Worm (Caenorhabditis elegans) whole organism, L4 larva: ENCODE results near the gene C52E4.12.
A peak's percentile ranks its signal among the peaks of the same experiment; 100 is the strongest.

Experiments used
- D1046.2 ChIP-seq: fragments of 200-800 bp; sonication (Bioruptor generic); IDR thresholded peaks from 2 replicates; pipeline ENCODE4 v1.3.6; 2022; ENCODE audit warnings: missing genetic modification characterization, missing compliant biosample characterization
- F26F4.8 ChIP-seq: fragments of 200-800 bp; sonication (Bioruptor generic); conservative IDR thresholded peaks from 2 replicates; pipeline ENCODE4 v1.3.6; 2022; ENCODE audit warnings: missing genetic modification characterization, missing compliant biosample characterization
- F37D6.2 ChIP-seq: sonication (generic microtip); optimal IDR thresholded peaks from 2 replicates; lab custom pipeline; 2016; ENCODE audit warnings: mild to moderate bottlenecking, missing genetic modification characterization, missing compliant biosample characterization
- Y105C5A.15 ChIP-seq: fragments of 200-800 bp; sonication (Bioruptor generic); IDR thresholded peaks from 2 replicates; pipeline ENCODE4 v1.3.6; 2022; ENCODE audit warnings: missing genetic modification characterization, missing compliant biosample characterization
- ZK337.2 ChIP-seq: fragments of 200-800 bp; sonication (Bioruptor generic); IDR thresholded peaks from 2 replicates; pipeline ENCODE4 v1.3.6; 2022; ENCODE audit warnings: missing genetic modification reagents, missing genetic modification characterization, missing compliant biosample characterization
- ZK546.5 ChIP-seq, 2 experiments: sonication (generic microtip); optimal IDR thresholded peaks; 2 replicates each; lab custom pipeline; 2017; ENCODE audit warnings: missing biosample characterization in 2 of 2, missing genetic modification characterization in 2 of 2
- aha-1 ChIP-seq: fragments of 150-350 bp; peaks from one replicate; lab custom pipeline; 2014; ENCODE audit warnings: missing biosample characterization, missing genetic modification characterization
- aly-2 ChIP-seq: sonication (generic microtip); optimal IDR thresholded peaks from 2 replicates; lab custom pipeline; 2018; ENCODE audit warnings: missing biosample characterization, missing genetic modification characterization
- ama-1 ChIP-seq: fragments of 150-350 bp; optimal IDR thresholded peaks from 2 replicates; lab custom pipeline; 2014; ENCODE audit warnings: inconsistent platforms, mixed read lengths
- arid-1 ChIP-seq: fragments of 200-800 bp; sonication (Bioruptor generic); conservative IDR thresholded peaks from 2 replicates; pipeline ENCODE4 v1.3.6; 2022; ENCODE audit warnings: missing genetic modification reagents, missing genetic modification characterization, missing compliant biosample characterization
- attf-4 ChIP-seq: sonication (generic microtip); optimal IDR thresholded peaks from 3 replicates; lab custom pipeline; 2017; ENCODE audit warnings: missing biosample characterization, missing genetic modification characterization
- ceh-28 ChIP-seq: fragments of 150-350 bp; optimal IDR thresholded peaks from 2 replicates; lab custom pipeline; 2014; ENCODE audit warnings: missing biosample characterization, missing genetic modification reagents, missing genetic modification characterization
- ceh-44 ChIP-seq: fragments of 200-800 bp; sonication (Bioruptor generic); IDR thresholded peaks from 2 replicates; pipeline ENCODE4 v1.3.6; 2022; ENCODE audit warnings: missing genetic modification reagents, missing genetic modification characterization, missing compliant biosample characterization
- ceh-82 ChIP-seq: sonication (generic microtip); optimal IDR thresholded peaks from 2 replicates; lab custom pipeline; 2017; ENCODE audit warnings: missing biosample characterization, missing genetic modification characterization
- ctbp-1 ChIP-seq: fragments of 200-800 bp; sonication (Bioruptor generic); IDR thresholded peaks from 2 replicates; pipeline ENCODE4 v1.3.6; 2022; ENCODE audit warnings: missing genetic modification reagents, missing genetic modification characterization, missing compliant biosample characterization
- daf-12 ChIP-seq: fragments of 150-350 bp; optimal IDR thresholded peaks from 2 replicates; lab custom pipeline; 2014; ENCODE audit warnings: missing biosample characterization, missing genetic modification reagents, missing genetic modification characterization
- daf-19 ChIP-seq: fragments of 200-800 bp; sonication (Bioruptor generic); conservative IDR thresholded peaks from 2 replicates; pipeline ENCODE4 v1.3.6; 2022; ENCODE audit warnings: missing genetic modification characterization, missing compliant biosample characterization
- dmd-8 ChIP-seq: fragments of 200-800 bp; sonication (Bioruptor generic); IDR thresholded peaks from 2 replicates; pipeline ENCODE4 v1.3.6; 2022; ENCODE audit warnings: missing genetic modification characterization, missing compliant biosample characterization
- egl-43 ChIP-seq: fragments of 200-800 bp; sonication (Bioruptor generic); IDR thresholded peaks from 2 replicates; pipeline ENCODE4 v1.3.6; 2022; ENCODE audit warnings: missing genetic modification reagents, missing genetic modification characterization, missing compliant biosample characterization
- fkh-10 ChIP-seq: fragments of 150-350 bp; optimal IDR thresholded peaks from 2 replicates; lab custom pipeline; 2014; ENCODE audit warnings: missing biosample characterization, missing genetic modification reagents, missing genetic modification characterization
- gei-8 ChIP-seq: fragments of 200-800 bp; sonication (Bioruptor generic); optimal IDR thresholded peaks from 2 replicates; lab custom pipeline; 2018; ENCODE audit warnings: mild to moderate bottlenecking, missing genetic modification characterization, missing compliant biosample characterization
- hif-1 ChIP-seq, 2 experiments: sonication (generic microtip); optimal IDR thresholded peaks; 2 replicates each; lab custom pipeline; 2016 to 2017; ENCODE audit warnings: missing compliant biosample characterization in 2 of 2, missing genetic modification characterization in 2 of 2, missing genetic modification reagents in 2 of 2, missing genotype in 2 of 2, mild to moderate bottlenecking in 1 of 2
- hlh-30 ChIP-seq: sonication (generic microtip); optimal IDR thresholded peaks from 2 replicates; lab custom pipeline; 2017; ENCODE audit warnings: antibody characterized with exemption, mild to moderate bottlenecking, missing genetic modification characterization, missing compliant biosample characterization; ENCODE audit not compliant: insufficient read depth
- hmg-1.1 ChIP-seq: fragments of 200-800 bp; sonication (Bioruptor generic); IDR thresholded peaks from 2 replicates; pipeline ENCODE4 v1.3.6; 2022; ENCODE audit warnings: missing genetic modification reagents, missing genetic modification characterization, missing compliant biosample characterization
- lin-13 ChIP-seq: fragments of 150-350 bp; optimal IDR thresholded peaks from 2 replicates; lab custom pipeline; 2014; ENCODE audit warnings: missing biosample characterization, missing genetic modification reagents, missing genetic modification characterization
- lin-38 ChIP-seq: fragments of 200-800 bp; sonication (Bioruptor generic); IDR thresholded peaks from 2 replicates; pipeline ENCODE4 v1.3.6; 2022; ENCODE audit warnings: missing genetic modification reagents, missing genetic modification characterization, missing compliant biosample characterization
- lsy-2 ChIP-seq, 2 experiments: fragments of 150-350 bp in 1 of 2; sonication (generic microtip) in 1 of 2; optimal IDR thresholded peaks; 2 replicates each; lab custom pipeline; 2014 to 2017; ENCODE audit warnings: missing biosample characterization in 2 of 2, missing genetic modification characterization in 2 of 2
- madf-5 ChIP-seq, 2 experiments: fragments of 200-800 bp; sonication (Bioruptor generic); IDR thresholded peaks; 2 replicates each; pipeline ENCODE4 v1.3.6; 2022; ENCODE audit warnings: missing compliant biosample characterization in 2 of 2, missing genetic modification characterization in 2 of 2
- mdt-29 ChIP-seq: fragments of 200-800 bp; sonication (Bioruptor generic); IDR thresholded peaks from 2 replicates; pipeline ENCODE4 v1.3.6; 2022; ENCODE audit warnings: missing genetic modification reagents, missing genetic modification characterization, missing compliant biosample characterization
- mep-1 ChIP-seq: fragments of 150-350 bp; sonication (generic microtip); optimal IDR thresholded peaks from 3 replicates; lab custom pipeline; 2014; ENCODE audit warnings: missing biosample characterization, missing genetic modification characterization
- mes-2 ChIP-seq: sonication (generic microtip); optimal IDR thresholded peaks from 2 replicates; lab custom pipeline; 2016; ENCODE audit warnings: missing genotype, mild to moderate bottlenecking, missing genetic modification characterization, missing compliant biosample characterization; ENCODE audit not compliant: poor library complexity, severe bottlenecking
- nhr-111 ChIP-seq: fragments of 200-800 bp; sonication (Bioruptor generic); optimal IDR thresholded peaks from 2 replicates; lab custom pipeline; 2018; ENCODE audit warnings: mild to moderate bottlenecking, missing genetic modification characterization, missing compliant biosample characterization
- nhr-237 ChIP-seq: sonication (generic microtip); optimal IDR thresholded peaks from 2 replicates; lab custom pipeline; 2017; ENCODE audit warnings: missing biosample characterization, missing genetic modification characterization
- nhr-42 ChIP-seq: fragments of 200-800 bp; sonication (Bioruptor generic); IDR thresholded peaks from 2 replicates; pipeline ENCODE4 v1.3.6; 2022; ENCODE audit warnings: missing genetic modification characterization, missing compliant biosample characterization
- nhr-6 ChIP-seq: fragments of 150-350 bp; optimal IDR thresholded peaks from 2 replicates; lab custom pipeline; 2014; ENCODE audit warnings: missing biosample characterization, missing genetic modification characterization
- nhr-77 ChIP-seq: fragments of 150-350 bp; optimal IDR thresholded peaks from 2 replicates; lab custom pipeline; 2014; ENCODE audit warnings: missing biosample characterization, missing genetic modification characterization
- rbr-2 ChIP-seq: sonication (generic microtip); optimal IDR thresholded peaks from 2 replicates; lab custom pipeline; 2016; ENCODE audit warnings: missing genotype, missing genetic modification characterization, missing compliant biosample characterization
- set-16 ChIP-seq: fragments of 200-800 bp; sonication (Bioruptor generic); IDR thresholded peaks from 2 replicates; pipeline ENCODE4 v1.3.6; 2022; ENCODE audit warnings: missing genetic modification reagents, missing genetic modification characterization, missing compliant biosample characterization
- spr-1 ChIP-seq: sonication (generic microtip); optimal IDR thresholded peaks from 2 replicates; lab custom pipeline; 2016; ENCODE audit warnings: mild to moderate bottlenecking, missing genetic modification characterization, missing compliant biosample characterization
- unc-62 ChIP-seq, 3 experiments: fragments of 150-350 bp in 1 of 3; sonication (generic microtip); optimal IDR thresholded peaks in 2 of 3; peaks in 1 of 3; 1 replicate in 1 of 3; 2 replicates in 2 of 3; lab custom pipeline; 2014 to 2017; ENCODE audit warnings: missing biosample characterization in 3 of 3, missing genetic modification characterization in 3 of 3, missing genetic modification reagents in 3 of 3, missing genotype in 1 of 3
- vab-7 ChIP-seq: fragments of 200-800 bp; sonication (Bioruptor generic); IDR thresholded peaks from 2 replicates; pipeline ENCODE4 v1.3.6; 2022; ENCODE audit warnings: missing genetic modification reagents, missing genetic modification characterization, missing compliant biosample characterization
- zag-1 ChIP-seq: fragments of 150-350 bp; optimal IDR thresholded peaks from 2 replicates; lab custom pipeline; 2014; ENCODE audit warnings: missing biosample characterization, missing genetic modification characterization
- zfp-2 ChIP-seq: sonication (generic microtip); optimal IDR thresholded peaks from 2 replicates; lab custom pipeline; 2016; ENCODE audit warnings: mild to moderate bottlenecking, missing genetic modification characterization, missing compliant biosample characterization

Gene C52E4.12

ce11 chrV:12037889-12038288 lies 41.9 kb downstream of the C52E4.12 start:
- TF ChIP-seq mdt-29 (GFP tag; lab: Robert Waterston, UW) (no peak), ceh-82 (tag; lab: Kevin White, UChicago) (no peak), unc-62 (GFP tag; optimal IDR thresholded peaks at IDR 0.05 in 1 of 2; lab: Kevin White, UChicago) (peak in 1 of 2 experiments; percentile 64), unc-62 (tag; optimal IDR thresholded peaks at IDR 0.05; lab: Kevin White, UChicago) (no peak)

- no peak for TF ChIP-seq F26F4.8 (GFP tag; lab: Robert Waterston, UW)
- TF ChIP-seq Y105C5A.15 (GFP tag; lab: Robert Waterston, UW), result no peak
- TF ChIP-seq vab-7, result no peak
- no peak for TF ChIP-seq zfp-2 (tag; lab: Kevin White, UChicago)
- TF ChIP-seq hlh-30 (tag; lab: Kevin White, UChicago), result no peak
- TF ChIP-seq ama-1 (lab: Kevin White, UChicago), result no peak
- TF ChIP-seq nhr-77 (tag; lab: Kevin White, UChicago), result no peak
- TF ChIP-seq aha-1 (tag; lab: Kevin White, UChicago), result peak; percentile 63
- no peak for TF ChIP-seq ceh-28 (tag; lab: Kevin White, UChicago)
- TF ChIP-seq gei-8 (GFP tag; lab: Kevin White, UChicago), result no peak
- no peak for TF ChIP-seq aly-2 (tag; lab: Kevin White, UChicago)
- TF ChIP-seq madf-5 (GFP tag; IDR thresholded peaks at IDR 0.05; lab: Robert Waterston, UW), result no peak
- TF ChIP-seq arid-1 (GFP tag; lab: Robert Waterston, UW), result no peak
- no peak for TF ChIP-seq daf-19 (GFP tag; lab: Robert Waterston, UW)
- TF ChIP-seq nhr-42 (GFP tag; lab: Robert Waterston, UW), result no peak
- TF ChIP-seq fkh-10 (GFP tag; lab: Kevin White, UChicago), result no peak
- no peak for TF ChIP-seq ZK546.5 (tag; optimal IDR thresholded peaks at IDR 0.05; lab: Kevin White, UChicago)
- no peak for TF ChIP-seq zag-1 (tag; lab: Kevin White, UChicago)
- TF ChIP-seq mes-2 (tag; lab: Kevin White, UChicago), result peak; percentile 33
- TF ChIP-seq nhr-237, result no peak
- TF ChIP-seq lsy-2 (tag; optimal IDR thresholded peaks at IDR 0.05; lab: Kevin White, UChicago), result peak in 1 of 2 experiments; percentile 20
- no peak for TF ChIP-seq dmd-8 (GFP tag; lab: Robert Waterston, UW)
- no peak for TF ChIP-seq nhr-111 (GFP tag; lab: Kevin White, UChicago)
These were observed 42.4 kb downstream of the C52E4.12 start for ce11 chrV:12038317-12038716.

ce11 chrV:12038783-12039182 lies 42.8 kb downstream of the C52E4.12 start:
- peak in 1 of 2 experiments; percentile 14 for TF ChIP-seq hif-1 (tag; optimal IDR thresholded peaks at IDR 0.05; lab: Kevin White, UChicago)
- no peak for TF ChIP-seq daf-12 (tag; lab: Kevin White, UChicago)
- no peak for TF ChIP-seq daf-19 (GFP tag; lab: Robert Waterston, UW)
- no peak for TF ChIP-seq D1046.2 (GFP tag; lab: Robert Waterston, UW)
- TF ChIP-seq spr-1 (tag; lab: Kevin White, UChicago), result peak; percentile 18
- peak in 1 of 2 experiments; percentile 12 for TF ChIP-seq lsy-2 (tag; optimal IDR thresholded peaks at IDR 0.05; lab: Kevin White, UChicago)
- TF ChIP-seq lin-13 (GFP tag; lab: Kevin White, UChicago), result peak; percentile 30
- peak; percentile 31 for TF ChIP-seq hlh-30 (tag; lab: Kevin White, UChicago)
- TF ChIP-seq lin-38, result peak; percentile 28; the same call in 1 of the 2 replicates
- peak; percentile 45 for TF ChIP-seq ama-1 (lab: Kevin White, UChicago)
- peak; percentile 63 for TF ChIP-seq hmg-1.1
- no peak for TF ChIP-seq ZK337.2 (GFP tag; lab: Robert Waterston, UW)
- no peak for TF ChIP-seq gei-8 (GFP tag; lab: Kevin White, UChicago)
- TF ChIP-seq attf-4 (tag; lab: Kevin White, UChicago), result no peak
- TF ChIP-seq rbr-2 (tag; lab: Kevin White, UChicago), result peak; percentile 34
- 0 out of 2 replicates have a peak, but pooled peaks have one; percentile 15 for TF ChIP-seq ctbp-1 (GFP tag; lab: Robert Waterston, UW)
- peak; percentile 50; the same call in 1 of the 2 replicates for TF ChIP-seq egl-43 (GFP tag; lab: Robert Waterston, UW)
- TF ChIP-seq ceh-44 (GFP tag; lab: Robert Waterston, UW), result 0 out of 2 replicates have a peak, but pooled peaks have one; percentile 2
- peak; percentile 51 for TF ChIP-seq mes-2 (tag; lab: Kevin White, UChicago)
- TF ChIP-seq F37D6.2 (tag; lab: Kevin White, UChicago), result peak; percentile 9
- peak; percentile 25 for TF ChIP-seq nhr-6 (tag; lab: Kevin White, UChicago)
- peak; percentile 52 for TF ChIP-seq mep-1 (tag; lab: Kevin White, UChicago)
- peak; percentile 88 for TF ChIP-seq set-16 (GFP tag; lab: Robert Waterston, UW)
- TF ChIP-seq, all 104 proteins: peak for 17
